Worm (Caenorhabditis elegans) whole organism, young adult: ENCODE results near the gene F09C6.10.

Source experiments
- F57A8.1 ChIP-seq: fragments of 200-800 bp; sonication (Bioruptor generic); optimal IDR thresholded peaks from 2 replicates; lab custom pipeline; 2018; ENCODE audit warnings: mild to moderate bottlenecking, missing genetic modification characterization, moderate library complexity, missing compliant biosample characterization
- ama-1 ChIP-seq, 3 experiments: fragments of 150-350 bp in 1 of 3; sonication (generic microtip) in 2 of 3; optimal IDR thresholded peaks; 2 replicates each; lab custom pipeline; 2014 to 2018; ENCODE audit warnings: missing biosample characterization in 2 of 3, missing genetic modification characterization in 2 of 3, missing genetic modification reagents in 2 of 3
- ceh-58 ChIP-seq: fragments of 200-800 bp; sonication (Bioruptor generic); IDR thresholded peaks from 2 replicates; pipeline ENCODE4 v1.3.6; 2022; ENCODE audit warnings: missing genetic modification characterization, missing compliant biosample characterization
- dpl-1 ChIP-seq: fragments of 150-350 bp; optimal IDR thresholded peaks from 2 replicates; lab custom pipeline; 2014; ENCODE audit warnings: missing biosample characterization, missing genetic modification reagents, missing genetic modification characterization
- ets-4 ChIP-seq: fragments of 200-800 bp; sonication (Bioruptor generic); optimal IDR thresholded peaks from 2 replicates; lab custom pipeline; 2018; ENCODE audit warnings: mild to moderate bottlenecking, missing genetic modification characterization, missing compliant biosample characterization
- hlh-26 ChIP-seq: fragments of 200-800 bp; sonication (Bioruptor generic); conservative IDR thresholded peaks from 2 replicates; pipeline ENCODE4 v1.3.6; 2022; ENCODE audit warnings: missing genetic modification reagents, missing genetic modification characterization, missing compliant biosample characterization
- mxl-1 ChIP-seq: sonication (generic microtip); optimal IDR thresholded peaks from 2 replicates; lab custom pipeline; 2016; ENCODE audit warnings: missing genetic modification characterization, missing compliant biosample characterization
- pha-4 ChIP-seq: fragments of 150-350 bp; sonication (generic microtip); optimal IDR thresholded peaks from 2 replicates; lab custom pipeline; 2014; ENCODE audit warnings: missing biosample characterization, missing genetic modification reagents, missing genetic modification characterization

ce11 chrV:16874966-16875365 lies 41.0 kb downstream of the F09C6.10 start, which contains the start of gene F49A5.10:
- TF ChIP-seq hlh-26 (GFP tag; lab: Robert Waterston, UW), result no peak
- no peak for TF ChIP-seq ets-4 (GFP tag; lab: Kevin White, UChicago)
- TF ChIP-seq pha-4 (tag; lab: Kevin White, UChicago), result no peak
- TF ChIP-seq mxl-1 (tag; lab: Kevin White, UChicago), result no peak
- TF ChIP-seq ceh-58, result no peak
- no peak for TF ChIP-seq F57A8.1 (GFP tag; lab: Kevin White, UChicago)
- TF ChIP-seq dpl-1 (GFP tag; lab: Kevin White, UChicago), result no peak
- no peak for TF ChIP-seq ama-1 (optimal IDR thresholded peaks at IDR 0.05; lab: Kevin White, UChicago)
- TF ChIP-seq ama-1 (GFP tag; optimal IDR thresholded peaks at IDR 0.05; lab: Kevin White, UChicago), result no peak
